ENCODE assay signal across 1 fruit fly cellular context in genomic region chrX:12591223-12592120, dm6.
TF ChIP-seq lines count a peak whose summit lies in the region.

No protein-coding gene starts in this region.

TF ChIP-seq in whole organism, embryonic, 481 proteins besides CTCF, POLR2A, EP300 and RAD21 (continued from another document and continues in another):
- TF ChIP-seq CG3163 (GFP tag; optimal IDR thresholded peaks at IDR 0.05; lab: Kevin White, UChicago) (peak; percentile 40), CHES-1-like (GFP tag; optimal IDR thresholded peaks at IDR 0.05; lab: Kevin White, UChicago) (peak; percentile 55), nmo (GFP tag; optimal IDR thresholded peaks at IDR 0.05; lab: Kevin White, UChicago) (peak; percentile 63), Drgx (GFP tag; IDR thresholded peaks at IDR 0.05; lab: Robert Waterston, UW) (peak; percentile 11; the same call in 1 of the 2 replicates), dysf (GFP tag; IDR thresholded peaks at IDR 0.05; lab: Robert Waterston, UW) (0 out of 3 replicates have a peak, but pooled peaks have one; percentile 41), tx (GFP tag; optimal IDR thresholded peaks at IDR 0.05; lab: Kevin White, UChicago) (peak; percentile 32), wdn (GFP tag; IDR thresholded peaks at IDR 0.05; lab: Robert Waterston, UW) (no peak), CG1603 (tag; optimal IDR thresholded peaks at IDR 0.05; lab: Kevin White, UChicago) (peak; percentile 46), sisA (GFP tag; IDR thresholded peaks at IDR 0.05; lab: Robert Waterston, UW) (no peak), Xrp1 (GFP tag; IDR thresholded peaks at IDR 0.05; lab: Robert Waterston, UW) (peak; percentile 37; the same call in 1 of the 2 replicates), CG13775 (GFP tag; optimal IDR thresholded peaks at IDR 0.05; lab: Kevin White, UChicago) (peak; percentile 59), CoRest (tag; optimal IDR thresholded peaks at IDR 0.05; lab: Kevin White, UChicago) (peak; percentile 65), Usf (GFP tag; optimal IDR thresholded peaks at IDR 0.05; lab: Kevin White, UChicago) (peak; percentile 18), CG16815 (GFP tag; optimal IDR thresholded peaks at IDR 0.05; lab: Kevin White, UChicago) (peak; percentile 50), CG15269 (tag; optimal IDR thresholded peaks at IDR 0.05; lab: Kevin White, UChicago) (peak; percentile 57), nerfin-2 (GFP tag; IDR thresholded peaks at IDR 0.05; lab: Robert Waterston, UW; ENCODE audit: partially characterized antibody) (peak; percentile 14; the same call in 1 of the 2 replicates), row (GFP tag; IDR thresholded peaks at IDR 0.05; lab: Robert Waterston, UW) (peak; percentile 77), pita (GFP tag; optimal IDR thresholded peaks at IDR 0.05; lab: Kevin White, UChicago) (no peak), oc (tag; optimal IDR thresholded peaks at IDR 0.05; lab: Kevin White, UChicago) (peak; percentile 3), Rfx (GFP tag; IDR thresholded peaks at IDR 0.05; lab: Robert Waterston, UW) (0 out of 2 replicates have a peak, but pooled peaks have one; percentile 9), CG4360 (GFP tag; IDR thresholded peaks at IDR 0.05; lab: Robert Waterston, UW) (peak; percentile 60), ind (GFP tag; optimal IDR thresholded peaks at IDR 0.05; lab: Kevin White, UChicago) (peak; percentile 43), HHEX (GFP tag; optimal IDR thresholded peaks at IDR 0.05; lab: Kevin White, UChicago) (peak; percentile 20), CG10979 (tag; optimal IDR thresholded peaks at IDR 0.05; lab: Kevin White, UChicago) (peak; percentile 66), Pdp1 (GFP tag; optimal IDR thresholded peaks at IDR 0.05; lab: Kevin White, UChicago) (peak in 1 of 2 experiments; percentile 56), CG1529 (GFP tag; optimal IDR thresholded peaks at IDR 0.05; lab: Kevin White, UChicago) (peak; percentile 53), Max (GFP tag; optimal IDR thresholded peaks at IDR 0.05; lab: Kevin White, UChicago) (no peak), CG9609 (GFP tag; optimal IDR thresholded peaks at IDR 0.05; lab: Kevin White, UChicago) (peak; percentile 64), CG6854 (GFP tag; optimal IDR thresholded peaks at IDR 0.05; lab: Kevin White, UChicago) (peak; percentile 36), Oaz (GFP tag; IDR thresholded peaks at IDR 0.05; lab: Robert Waterston, UW) (no peak), D19A (tag; optimal IDR thresholded peaks at IDR 0.05; lab: Kevin White, UChicago) (peak; percentile 54), Ptx1 (GFP tag; IDR thresholded peaks at IDR 0.05; lab: Robert Waterston, UW) (0 out of 2 replicates have a peak, but pooled peaks have one; percentile 16), ara (GFP tag; IDR thresholded peaks at IDR 0.05; lab: Robert Waterston, UW) (no peak), CG13624 (GFP tag; optimal IDR thresholded peaks at IDR 0.05; lab: Kevin White, UChicago) (peak; percentile 12), CG2199 (GFP tag; IDR thresholded peaks at IDR 0.05; lab: Robert Waterston, UW) (no peak), pho (GFP tag; optimal IDR thresholded peaks at IDR 0.05; lab: Kevin White, UChicago) (peak; percentile 19), NC2α (GFP tag; optimal IDR thresholded peaks at IDR 0.05; lab: Kevin White, UChicago) (no peak), CG31441 (GFP tag; IDR thresholded peaks at IDR 0.05; lab: Robert Waterston, UW) (peak; percentile 41; the same call in 1 of the 2 replicates), Adf1 (GFP tag; IDR thresholded peaks at IDR 0.05; lab: Robert Waterston, UW) (peak; percentile 79), gcm2 (GFP tag; optimal IDR thresholded peaks at IDR 0.05; lab: Kevin White, UChicago) (no peak), jumu (GFP tag; optimal IDR thresholded peaks at IDR 0.05; lab: Kevin White, UChicago) (peak; percentile 35), stwl (tag; optimal IDR thresholded peaks at IDR 0.05; lab: Kevin White, UChicago) (no peak), CG18476 (GFP tag; optimal IDR thresholded peaks at IDR 0.05; lab: Kevin White, UChicago) (peak; percentile 14), fu2 (GFP tag; optimal IDR thresholded peaks at IDR 0.05; lab: Kevin White, UChicago) (no peak), CG15479 (GFP tag; optimal IDR thresholded peaks at IDR 0.05; lab: Kevin White, UChicago) (peak; percentile 60), CG10209 (GFP tag; optimal IDR thresholded peaks at IDR 0.05; lab: Kevin White, UChicago) (peak; percentile 30), CG4424 (GFP tag; optimal IDR thresholded peaks at IDR 0.05; lab: Kevin White, UChicago) (peak; percentile 38), H2.0 (GFP tag; IDR thresholded peaks at IDR 0.05; lab: Robert Waterston, UW) (no peak), ATbp (GFP tag; optimal IDR thresholded peaks at IDR 0.05; lab: Kevin White, UChicago) (peak; percentile 22), tgo (GFP tag; IDR thresholded peaks at IDR 0.05; lab: Robert Waterston, UW) (no peak), Doc2 (GFP tag; IDR thresholded peaks at IDR 0.05; lab: Robert Waterston, UW) (no peak), Dbx (GFP tag; IDR thresholded peaks at IDR 0.05; lab: Robert Waterston, UW) (no peak), sc (optimal IDR thresholded peaks at IDR 0.05; lab: Kevin White, UChicago) (no peak), sc (GFP tag; optimal IDR thresholded peaks at IDR 0.05; lab: Kevin White, UChicago) (peak; percentile 35), zfh1 (GFP tag; IDR thresholded peaks at IDR 0.05; lab: Robert Waterston, UW) (no peak), CG34224 (GFP tag; IDR thresholded peaks at IDR 0.05; lab: Robert Waterston, UW; ENCODE audit: partially characterized antibody) (no peak), CG18011 (GFP tag; optimal IDR thresholded peaks at IDR 0.05; lab: Kevin White, UChicago) (no peak), CG16779 (GFP tag; IDR thresholded peaks at IDR 0.05; lab: Robert Waterston, UW) (no peak), CG14014 (GFP tag; IDR thresholded peaks at IDR 0.05; lab: Robert Waterston, UW) (0 out of 2 replicates have a peak, but pooled peaks have one; percentile 12), YL-1 (GFP tag; optimal IDR thresholded peaks at IDR 0.05; lab: Kevin White, UChicago) (no peak), CG1024 (GFP tag; IDR thresholded peaks at IDR 0.05; lab: Robert Waterston, UW) (0 out of 2 replicates have a peak, but pooled peaks have one; percentile 5), CG10431 (GFP tag; optimal IDR thresholded peaks at IDR 0.05; lab: Kevin White, UChicago) (peak; percentile 25), pb (GFP tag; optimal IDR thresholded peaks at IDR 0.05; lab: Kevin White, UChicago) (peak; percentile 48), seq (GFP tag; IDR thresholded peaks at IDR 0.05; lab: Robert Waterston, UW) (no peak), CG12299 (tag; optimal IDR thresholded peaks at IDR 0.05; lab: Kevin White, UChicago) (no peak), CG6254 (GFP tag; optimal IDR thresholded peaks at IDR 0.05; lab: Kevin White, UChicago) (peak; percentile 4), CG1832 (GFP tag; optimal IDR thresholded peaks at IDR 0.05; lab: Kevin White, UChicago) (no peak), CG14710 (tag; optimal IDR thresholded peaks at IDR 0.05; lab: Kevin White, UChicago) (peak; percentile 47), Nf-YC (tag; optimal IDR thresholded peaks at IDR 0.05; lab: Kevin White, UChicago) (peak; percentile 56), CG13287 (GFP tag; IDR thresholded peaks at IDR 0.05; lab: Robert Waterston, UW; ENCODE audit: partially characterized antibody) (0 out of 2 replicates have a peak, but pooled peaks have one; percentile 4), hbn (GFP tag; IDR thresholded peaks at IDR 0.05; lab: Robert Waterston, UW; ENCODE audit: partially characterized antibody) (no peak), hb (GFP tag; IDR thresholded peaks at IDR 0.05; lab: Robert Waterston, UW; ENCODE audit: partially characterized antibody) (no peak), gsb-n (tag; optimal IDR thresholded peaks at IDR 0.05; lab: Kevin White, UChicago) (peak; percentile 35), CG7839 (tag; optimal IDR thresholded peaks at IDR 0.05; lab: Kevin White, UChicago) (peak; percentile 50), CG10147 (GFP tag; optimal IDR thresholded peaks at IDR 0.05; lab: Kevin White, UChicago) (no peak), Antp (GFP tag; optimal IDR thresholded peaks at IDR 0.05; lab: Kevin White, UChicago) (peak; percentile 13), Chrac-16 (GFP tag; optimal IDR thresholded peaks at IDR 0.05; lab: Kevin White, UChicago) (peak; percentile 58), Sox100B (GFP tag; optimal IDR thresholded peaks at IDR 0.05; lab: Kevin White, UChicago) (peak; percentile 77), HLHmδ (GFP tag; optimal IDR thresholded peaks at IDR 0.05; lab: Kevin White, UChicago) (peak; percentile 26), CG18599 (GFP tag; optimal IDR thresholded peaks at IDR 0.05; lab: Kevin White, UChicago) (peak; percentile 37), CG14441 (GFP tag; IDR thresholded peaks at IDR 0.05; lab: Robert Waterston, UW) (no peak), pnt (GFP tag; optimal IDR thresholded peaks at IDR 0.05; lab: Kevin White, UChicago) (peak; percentile 31), Bteb2 (GFP tag; optimal IDR thresholded peaks at IDR 0.05; lab: Kevin White, UChicago) (peak; percentile 31), Deaf1 (tag; optimal IDR thresholded peaks at IDR 0.05; lab: Kevin White, UChicago) (no peak), CG12219 (GFP tag; optimal IDR thresholded peaks at IDR 0.05; lab: Kevin White, UChicago) (peak; percentile 34), p53 (GFP tag; optimal IDR thresholded peaks at IDR 0.05; lab: Kevin White, UChicago) (peak; percentile 53), Tbp (GFP tag; optimal IDR thresholded peaks at IDR 0.05; lab: Kevin White, UChicago) (no peak), Hr39 (optimal IDR thresholded peaks at IDR 0.05; lab: Kevin White, UChicago) (no peak), CG3407 (GFP tag; optimal IDR thresholded peaks at IDR 0.05; lab: Kevin White, UChicago) (peak; percentile 27), Awh (GFP tag; IDR thresholded peaks at IDR 0.05; lab: Robert Waterston, UW) (no peak), PHDP (tag; optimal IDR thresholded peaks at IDR 0.05; lab: Kevin White, UChicago) (peak; percentile 25), CG16813 (GFP tag; IDR thresholded peaks at IDR 0.05; lab: Robert Waterston, UW; ENCODE audit: partially characterized antibody) (peak; percentile 41; the same call in 2 of the 3 replicates), CG15073 (GFP tag; optimal IDR thresholded peaks at IDR 0.05; lab: Kevin White, UChicago) (no peak), CG17359 (tag; optimal IDR thresholded peaks at IDR 0.05; lab: Kevin White, UChicago) (no peak), CG2889 (GFP tag; IDR thresholded peaks at IDR 0.05; lab: Robert Waterston, UW) (no peak), CG1792 (GFP tag; optimal IDR thresholded peaks at IDR 0.05; lab: Kevin White, UChicago) (no peak), Atf3 (GFP tag; optimal IDR thresholded peaks at IDR 0.05; lab: Kevin White, UChicago) (peak; percentile 43), kni (GFP tag; optimal IDR thresholded peaks at IDR 0.05; lab: Kevin White, UChicago) (peak; percentile 56), Atf-2 (GFP tag; optimal IDR thresholded peaks at IDR 0.05; lab: Kevin White, UChicago) (peak; percentile 53), CG10267 (tag; optimal IDR thresholded peaks at IDR 0.05; lab: Kevin White, UChicago) (peak; percentile 32), nau (GFP tag; optimal IDR thresholded peaks at IDR 0.05; lab: Kevin White, UChicago) (no peak), lab (GFP tag; optimal IDR thresholded peaks at IDR 0.05; lab: Kevin White, UChicago) (peak; percentile 28), dmrt99B (tag; optimal IDR thresholded peaks at IDR 0.05; lab: Kevin White, UChicago) (peak; percentile 67), CG15696 (tag; optimal IDR thresholded peaks at IDR 0.05; lab: Kevin White, UChicago) (peak; percentile 35), chn (GFP tag; optimal IDR thresholded peaks at IDR 0.05; lab: Kevin White, UChicago) (peak; percentile 13), org-1 (GFP tag; optimal IDR thresholded peaks at IDR 0.05; lab: Kevin White, UChicago) (peak; percentile 56), CG2875 (GFP tag; optimal IDR thresholded peaks at IDR 0.05; lab: Kevin White, UChicago) (peak; percentile 56), Side (GFP tag; optimal IDR thresholded peaks at IDR 0.05; lab: Kevin White, UChicago) (peak; percentile 3), CG9727 (GFP tag; optimal IDR thresholded peaks at IDR 0.05; lab: Kevin White, UChicago) (peak; percentile 63), cad (GFP tag; optimal IDR thresholded peaks at IDR 0.05; lab: Kevin White, UChicago) (no peak), Oli (tag; optimal IDR thresholded peaks at IDR 0.05; lab: Kevin White, UChicago) (peak; percentile 72), exex (tag; optimal IDR thresholded peaks at IDR 0.05; lab: Kevin White, UChicago) (no peak), Optix (GFP tag; IDR thresholded peaks at IDR 0.05; lab: Robert Waterston, UW) (no peak; the same call in 2 of the 3 replicates), shn (GFP tag; optimal IDR thresholded peaks at IDR 0.05; lab: Kevin White, UChicago) (peak; percentile 53), chif (GFP tag; optimal IDR thresholded peaks at IDR 0.05; lab: Kevin White, UChicago) (peak; percentile 31 to 55), BtbVII (GFP tag; optimal IDR thresholded peaks at IDR 0.05; lab: Kevin White, UChicago) (peak; percentile 16), D (optimal IDR thresholded peaks at IDR 0.05; lab: Kevin White, UChicago) (no peak), D (GFP tag; optimal IDR thresholded peaks at IDR 0.05; lab: Kevin White, UChicago) (peak; percentile 35), trh (GFP tag; optimal IDR thresholded peaks at IDR 0.05; lab: Kevin White, UChicago) (no peak), Med (GFP tag; lab: Kevin White, UChicago) (peak; percentile 79), her (GFP tag; optimal IDR thresholded peaks at IDR 0.05; lab: Kevin White, UChicago) (peak; percentile 22), dpn (GFP tag; optimal IDR thresholded peaks at IDR 0.05; lab: Kevin White, UChicago) (peak; percentile 27 to 44), Eip74EF (GFP tag; optimal IDR thresholded peaks at IDR 0.05; lab: Kevin White, UChicago) (peak in 1 of 2 experiments; percentile 45), CG11504 (tag; optimal IDR thresholded peaks at IDR 0.05; lab: Kevin White, UChicago) (peak; percentile 66), sna (GFP tag; IDR thresholded peaks at IDR 0.05; lab: Robert Waterston, UW; ENCODE audit: partially characterized antibody) (0 out of 2 replicates have a peak, but pooled peaks have one; percentile 7), CkIIα-i1 (GFP tag; IDR thresholded peaks at IDR 0.05; lab: Robert Waterston, UW) (no peak), CG1233 (GFP tag; optimal IDR thresholded peaks at IDR 0.05; lab: Kevin White, UChicago) (peak; percentile 66), CG14050 (GFP tag; IDR thresholded peaks at IDR 0.05; lab: Robert Waterston, UW) (no peak), sima (GFP tag; optimal IDR thresholded peaks at IDR 0.05; lab: Kevin White, UChicago) (no peak), en (GFP tag; optimal IDR thresholded peaks at IDR 0.05; lab: Kevin White, UChicago) (peak; percentile 15), Gug (GFP tag; IDR thresholded peaks at IDR 0.05; lab: Robert Waterston, UW) (no peak)
